Fruit fly (Drosophila melanogaster) whole organism, pupa: ENCODE results near the gene Axud1.

ENCODE experiments used
- CG12605 ChIP-seq: fragments of 200-800 bp; sonication (Bioruptor generic); IDR thresholded peaks from 2 replicates; pipeline ENCODE4 v1.3.6; 2022; ENCODE audit warnings: missing biosample characterization, missing genetic modification characterization
- CG13204 ChIP-seq: fragments of 200-800 bp; sonication (Bioruptor generic); optimal IDR thresholded peaks from 2 replicates; lab custom pipeline; 2018; ENCODE audit warnings: missing biosample characterization, mild to moderate bottlenecking, missing genetic modification characterization, moderate library complexity
- CG14655 ChIP-seq: fragments of 200-800 bp; sonication (Bioruptor generic); optimal IDR thresholded peaks from 3 replicates; lab custom pipeline; 2017; ENCODE audit warnings: mild to moderate bottlenecking, missing biosample characterization, missing genetic modification reagents, missing genetic modification characterization
- CG34367 ChIP-seq: fragments of 200-800 bp; sonication (Bioruptor generic); optimal IDR thresholded peaks from 2 replicates; lab custom pipeline; 2018; ENCODE audit warnings: missing biosample characterization, mild to moderate bottlenecking, missing genetic modification characterization
- D1 ChIP-seq: fragments of 200-800 bp; sonication (Bioruptor generic); optimal IDR thresholded peaks from 2 replicates; lab custom pipeline; 2018; ENCODE audit warnings: missing biosample characterization, mild to moderate bottlenecking, missing genetic modification characterization, moderate library complexity
- EcR ChIP-seq: fragments of 200-800 bp; sonication (Bioruptor generic); optimal IDR thresholded peaks from 3 replicates; lab custom pipeline; 2019; ENCODE audit warnings: missing biosample characterization, missing genetic modification characterization, mild to moderate bottlenecking, moderate library complexity, missing genetic modification reagents
- Pif1A ChIP-seq: fragments of 200-800 bp; sonication (Bioruptor generic); optimal IDR thresholded peaks from 3 replicates; lab custom pipeline; 2016; ENCODE audit warnings: missing biosample characterization, missing genetic modification characterization
- Snoo ChIP-seq: fragments of 200-800 bp; sonication (Bioruptor generic); optimal IDR thresholded peaks from 3 replicates; lab custom pipeline; 2017; ENCODE audit warnings: missing biosample characterization, mild to moderate bottlenecking, missing genetic modification characterization, inconsistent platforms
- fd96Ca ChIP-seq: fragments of 200-800 bp; sonication (Bioruptor generic); IDR thresholded peaks from 3 replicates; pipeline ENCODE4 v1.3.6; 2022; ENCODE audit warnings: missing biosample characterization, missing genetic modification characterization

- TF ChIP-seq Snoo (tag; lab: Kevin White, UChicago) (peak; percentile 8), CG13204 (GFP tag; lab: Kevin White, UChicago) (no peak), EcR (GFP tag; lab: Kevin White, UChicago) (no peak), fd96Ca (peak; percentile 38; the same call in 1 of the 3 replicates), Pif1A (GFP tag; lab: Kevin White, UChicago) (no peak), CG34367 (tag; lab: Kevin White, UChicago) (peak; percentile 7), CG14655 (GFP tag; lab: Kevin White, UChicago) (no peak), CG12605 (GFP tag; lab: Robert Waterston, UW) (peak; percentile 56; the same call in 1 of the 2 replicates), D1 (tag; lab: Kevin White, UChicago) (no peak)
These were observed at the start of gene Axud1, which contains the start of gene Rab5 for dm6 chr2L:2365077-2365651.
